Worm (Caenorhabditis elegans) whole organism, young adult: ENCODE data around the gene tag-124.
A peak's percentile ranks its signal among the peaks of the same experiment; 100 is the strongest.

Experiments
- B0261.1 ChIP-seq: sonication (generic microtip); optimal IDR thresholded peaks from 2 replicates; lab custom pipeline; 2016; ENCODE audit warnings: mild to moderate bottlenecking, missing genetic modification characterization, moderate library complexity, missing compliant biosample characterization
- B0336.3 ChIP-seq: fragments of 200-800 bp; sonication (Bioruptor generic); IDR thresholded peaks from 2 replicates; pipeline ENCODE4 v1.3.6; 2022; ENCODE audit warnings: missing genetic modification characterization, missing compliant biosample characterization
- C06A6.2 ChIP-seq: fragments of 200-800 bp; sonication (Bioruptor generic); conservative IDR thresholded peaks from 2 replicates; pipeline ENCODE4 v1.3.6; 2022; ENCODE audit warnings: missing genetic modification characterization, missing compliant biosample characterization
- C17E4.6 ChIP-seq: fragments of 200-800 bp; sonication (Bioruptor generic); IDR thresholded peaks from 2 replicates; pipeline ENCODE4 v1.3.6; 2022; ENCODE audit warnings: missing genetic modification reagents, missing genetic modification characterization, missing compliant biosample characterization
- F37B4.10 ChIP-seq: fragments of 200-800 bp; sonication (Bioruptor generic); IDR thresholded peaks from 2 replicates; pipeline ENCODE4 v1.3.6; 2022; ENCODE audit warnings: missing genetic modification characterization, missing compliant biosample characterization
- F57C9.4 ChIP-seq: sonication (generic microtip); optimal IDR thresholded peaks from 2 replicates; lab custom pipeline; 2017; ENCODE audit warnings: mild to moderate bottlenecking, missing genetic modification characterization, missing compliant biosample characterization
- K11D2.4 ChIP-seq: fragments of 200-800 bp; sonication (Bioruptor generic); IDR thresholded peaks from 2 replicates; pipeline ENCODE4 v1.3.6; 2022; ENCODE audit warnings: missing genetic modification reagents, missing genetic modification characterization, missing compliant biosample characterization
- T07F8.4 ChIP-seq: sonication (generic microtip); optimal IDR thresholded peaks from 2 replicates; lab custom pipeline; 2016; ENCODE audit warnings: mild to moderate bottlenecking, missing genetic modification characterization, moderate library complexity, missing compliant biosample characterization
- Y53G8AR.9 ChIP-seq: fragments of 200-800 bp; sonication (Bioruptor generic); conservative IDR thresholded peaks from 2 replicates; pipeline ENCODE4 v1.3.6; 2022; ENCODE audit warnings: missing genetic modification reagents, missing genetic modification characterization, missing compliant biosample characterization
- aptf-2 ChIP-seq: fragments of 200-800 bp; sonication (Bioruptor generic); conservative IDR thresholded peaks from 2 replicates; pipeline ENCODE4 v1.3.6; 2022; ENCODE audit warnings: missing genetic modification reagents, missing genetic modification characterization, missing compliant biosample characterization
- atf-7 ChIP-seq: sonication (generic microtip); optimal IDR thresholded peaks from 2 replicates; lab custom pipeline; 2017; ENCODE audit warnings: mild to moderate bottlenecking, missing genetic modification characterization, missing compliant biosample characterization
- bed-1 ChIP-seq: fragments of 200-800 bp; sonication (Bioruptor generic); IDR thresholded peaks from 2 replicates; pipeline ENCODE4 v1.3.6; 2022; ENCODE audit warnings: missing genetic modification reagents, missing genetic modification characterization, missing compliant biosample characterization
- cebp-1 ChIP-seq, 2 experiments: fragments of 200-800 bp in 1 of 2; sonication (Bioruptor generic) in 1 of 2; sonication (generic microtip) in 1 of 2; IDR thresholded peaks in 1 of 2; optimal IDR thresholded peaks in 1 of 2; 2 replicates each; pipeline versions ENCODE4 v1.3.6 to Lab custom; 2017 to 2022; ENCODE audit warnings: missing compliant biosample characterization in 2 of 2, missing genetic modification characterization in 2 of 2, mild to moderate bottlenecking in 1 of 2, missing genetic modification reagents in 1 of 2, moderate library complexity in 1 of 2
- ceh-100 ChIP-seq: fragments of 200-800 bp; sonication (Bioruptor generic); IDR thresholded peaks from 2 replicates; pipeline ENCODE4 v1.3.6; 2022; ENCODE audit warnings: missing genetic modification reagents, missing genetic modification characterization, missing compliant biosample characterization
- ceh-27 ChIP-seq: fragments of 200-800 bp; sonication (Bioruptor generic); optimal IDR thresholded peaks from 2 replicates; lab custom pipeline; 2018; ENCODE audit warnings: mild to moderate bottlenecking, missing genetic modification characterization, moderate library complexity, missing compliant biosample characterization
- ceh-79 ChIP-seq: sonication (generic microtip); optimal IDR thresholded peaks from 2 replicates; lab custom pipeline; 2017; ENCODE audit warnings: mild to moderate bottlenecking, missing genetic modification characterization, missing compliant biosample characterization
- chd-7 ChIP-seq: sonication (generic microtip); optimal IDR thresholded peaks from 2 replicates; lab custom pipeline; 2016; ENCODE audit warnings: mild to moderate bottlenecking, missing genetic modification characterization, moderate library complexity, missing compliant biosample characterization
- die-1 ChIP-seq: sonication (generic microtip); optimal IDR thresholded peaks from 2 replicates; lab custom pipeline; 2016; ENCODE audit warnings: missing genotype, mild to moderate bottlenecking, missing genetic modification characterization, missing compliant biosample characterization
- dox-1 ChIP-seq: fragments of 200-800 bp; sonication (Bioruptor generic); IDR thresholded peaks from 2 replicates; pipeline ENCODE4 v1.3.6; 2022; ENCODE audit warnings: missing genetic modification reagents, missing genetic modification characterization, missing compliant biosample characterization
- dpff-1 ChIP-seq: sonication (generic microtip); optimal IDR thresholded peaks from 2 replicates; lab custom pipeline; 2017; ENCODE audit warnings: mild to moderate bottlenecking, missing genetic modification characterization, missing compliant biosample characterization
- ets-4 ChIP-seq: fragments of 200-800 bp; sonication (Bioruptor generic); optimal IDR thresholded peaks from 2 replicates; lab custom pipeline; 2018; ENCODE audit warnings: mild to moderate bottlenecking, missing genetic modification characterization, missing compliant biosample characterization
- hlh-26 ChIP-seq: fragments of 200-800 bp; sonication (Bioruptor generic); conservative IDR thresholded peaks from 2 replicates; pipeline ENCODE4 v1.3.6; 2022; ENCODE audit warnings: missing genetic modification reagents, missing genetic modification characterization, missing compliant biosample characterization
- lin-40 ChIP-seq: sonication (generic microtip); optimal IDR thresholded peaks from 2 replicates; lab custom pipeline; 2016; ENCODE audit warnings: missing genetic modification characterization, mild to moderate bottlenecking, missing compliant biosample characterization, missing genotype, missing genetic modification reagents
- lin-54 ChIP-seq: fragments of 200-800 bp; sonication (Bioruptor generic); optimal IDR thresholded peaks from 2 replicates; lab custom pipeline; 2018; ENCODE audit warnings: mild to moderate bottlenecking, missing genetic modification characterization, missing compliant biosample characterization
- lsl-1 ChIP-seq: fragments of 200-800 bp; sonication (Bioruptor generic); optimal IDR thresholded peaks from 2 replicates; lab custom pipeline; 2018; ENCODE audit warnings: mild to moderate bottlenecking, missing genetic modification characterization, moderate library complexity, missing compliant biosample characterization
- madf-10 ChIP-seq: sonication (generic microtip); optimal IDR thresholded peaks from 2 replicates; lab custom pipeline; 2016; ENCODE audit warnings: mild to moderate bottlenecking, missing genetic modification characterization, missing compliant biosample characterization
- madf-3 ChIP-seq: fragments of 200-800 bp; sonication (Bioruptor generic); IDR thresholded peaks from 2 replicates; pipeline ENCODE4 v1.3.6; 2022; ENCODE audit warnings: missing genetic modification reagents, missing genetic modification characterization, missing compliant biosample characterization
- madf-6 ChIP-seq: fragments of 200-800 bp; sonication (Bioruptor generic); IDR thresholded peaks from 2 replicates; pipeline ENCODE4 v1.3.6; 2022; ENCODE audit warnings: missing genetic modification reagents, missing genetic modification characterization, missing compliant biosample characterization
- madf-8 ChIP-seq: fragments of 200-800 bp; sonication (Bioruptor generic); conservative IDR thresholded peaks from 2 replicates; pipeline ENCODE4 v1.3.6; 2022; ENCODE audit warnings: missing genetic modification reagents, missing genetic modification characterization, missing compliant biosample characterization
- mes-4 ChIP-seq: sonication (generic microtip); optimal IDR thresholded peaks from 2 replicates; lab custom pipeline; 2016; ENCODE audit warnings: missing genotype, missing genetic modification characterization, missing compliant biosample characterization
- mxl-1 ChIP-seq: sonication (generic microtip); optimal IDR thresholded peaks from 2 replicates; lab custom pipeline; 2016; ENCODE audit warnings: missing genetic modification characterization, missing compliant biosample characterization
- nfya-1 ChIP-seq: sonication (generic microtip); optimal IDR thresholded peaks from 2 replicates; lab custom pipeline; 2017; ENCODE audit warnings: antibody characterized with exemption, missing compliant biosample characterization, missing genetic modification characterization, borderline replicate concordance; ENCODE audit not compliant: insufficient read depth
- nfyb-1 ChIP-seq: fragments of 200-800 bp; sonication (Bioruptor generic); IDR thresholded peaks from 2 replicates; pipeline ENCODE4 v1.3.6; 2022; ENCODE audit warnings: missing genetic modification reagents, missing genetic modification characterization, missing compliant biosample characterization
- nhr-179 ChIP-seq: sonication (generic microtip); optimal IDR thresholded peaks from 2 replicates; lab custom pipeline; 2016; ENCODE audit warnings: mild to moderate bottlenecking, missing genetic modification characterization, missing compliant biosample characterization
- nhr-90 ChIP-seq: sonication (generic microtip); optimal IDR thresholded peaks from 2 replicates; lab custom pipeline; 2016; ENCODE audit warnings: missing genotype, mild to moderate bottlenecking, missing genetic modification characterization, missing compliant biosample characterization
- pbrm-1 ChIP-seq: fragments of 200-800 bp; sonication (Bioruptor generic); IDR thresholded peaks from 2 replicates; pipeline ENCODE4 v1.3.6; 2022; ENCODE audit warnings: missing genetic modification reagents, missing genetic modification characterization, missing compliant biosample characterization
- rec-8 ChIP-seq, 2 experiments: sonication (generic microtip); optimal IDR thresholded peaks; 2 replicates each; lab custom pipeline; 2016; ENCODE audit warnings: mild to moderate bottlenecking in 2 of 2, missing genetic modification characterization in 2 of 2, missing genetic modification reagents in 2 of 2, missing genotype in 2 of 2, missing biosample characterization in 1 of 2, missing compliant biosample characterization in 1 of 2, moderate library complexity in 1 of 2
- sea-2 ChIP-seq: fragments of 200-800 bp; sonication (Bioruptor generic); IDR thresholded peaks from 2 replicates; pipeline ENCODE4 v1.3.6; 2022; ENCODE audit warnings: missing genetic modification characterization, missing compliant biosample characterization
- snpc-1.3 ChIP-seq: sonication (generic microtip); optimal IDR thresholded peaks from 2 replicates; lab custom pipeline; 2017; ENCODE audit warnings: missing genetic modification characterization, mild to moderate bottlenecking, missing compliant biosample characterization, antibody characterized with exemption, moderate library complexity, missing genotype, missing genetic modification reagents; ENCODE audit not compliant: insufficient read depth
- snpc-3.4 ChIP-seq: sonication (generic microtip); optimal IDR thresholded peaks from 2 replicates; lab custom pipeline; 2017; ENCODE audit warnings: missing genetic modification characterization, mild to moderate bottlenecking, missing compliant biosample characterization, antibody characterized with exemption, moderate library complexity, missing genotype, missing genetic modification reagents
- snpc-4 ChIP-seq, 5 experiments: fragments of 150-350 bp in 1 of 5; sonication (generic microtip) in 4 of 5; optimal IDR thresholded peaks; 2 replicates each; lab custom pipeline; 2014 to 2018; ENCODE audit warnings: missing genetic modification characterization in 5 of 5, missing biosample characterization in 3 of 5, antibody characterized with exemption in 2 of 5, mild to moderate bottlenecking in 2 of 5, missing compliant biosample characterization in 2 of 5, missing genotype in 2 of 5, moderate library complexity in 2 of 5, missing genetic modification reagents in 1 of 5
- sptf-2 ChIP-seq: fragments of 200-800 bp; sonication (Bioruptor generic); optimal IDR thresholded peaks from 2 replicates; lab custom pipeline; 2018; ENCODE audit warnings: mild to moderate bottlenecking, missing genetic modification characterization, missing compliant biosample characterization
- tbx-9 ChIP-seq: sonication (generic microtip); optimal IDR thresholded peaks from 2 replicates; lab custom pipeline; 2016; ENCODE audit warnings: borderline replicate concordance, missing genetic modification characterization, inconsistent platforms, missing compliant biosample characterization
- zfh-2 ChIP-seq: fragments of 200-800 bp; sonication (Bioruptor generic); conservative IDR thresholded peaks from 2 replicates; pipeline ENCODE4 v1.3.6; 2022; ENCODE audit warnings: missing genetic modification reagents, missing genetic modification characterization, missing compliant biosample characterization
- ztf-18 ChIP-seq: sonication (generic microtip); optimal IDR thresholded peaks from 2 replicates; lab custom pipeline; 2016; ENCODE audit warnings: missing genotype, mild to moderate bottlenecking, missing genetic modification characterization, missing compliant biosample characterization
- ztf-26 ChIP-seq: sonication (generic microtip); optimal IDR thresholded peaks from 2 replicates; lab custom pipeline; 2017; ENCODE audit warnings: missing genetic modification characterization, missing compliant biosample characterization
- ztf-6 ChIP-seq: fragments of 200-800 bp; sonication (Bioruptor generic); IDR thresholded peaks from 2 replicates; pipeline ENCODE4 v1.3.6; 2022; ENCODE audit warnings: missing genetic modification reagents, missing genetic modification characterization, missing compliant biosample characterization

The tag-124 gene

DNA sequence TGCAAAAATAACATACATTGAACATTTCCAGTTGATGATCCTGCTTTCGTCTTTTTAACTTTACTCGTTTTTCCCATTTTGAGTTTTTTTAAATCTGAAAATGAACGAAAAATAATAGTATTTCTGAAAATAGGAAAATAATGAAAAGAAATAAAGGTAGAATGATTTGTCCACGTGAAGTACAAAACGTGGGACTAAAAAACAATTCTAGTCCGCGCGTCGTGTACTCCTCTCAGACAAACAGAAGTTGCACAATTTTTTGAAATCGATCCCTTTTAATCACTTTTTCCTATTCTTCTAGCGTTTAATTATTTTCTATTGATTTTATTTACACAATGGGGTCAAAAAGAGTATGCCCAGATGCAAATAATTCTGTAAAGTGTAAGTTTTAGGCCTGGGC lies at the start of gene tag-124, which contains the start of gene E02H1.1 (continued):
- TF ChIP-seq lsl-1 (GFP tag; lab: Kevin White, UChicago) (peak; percentile 27), ceh-27 (GFP tag; lab: Kevin White, UChicago) (peak; percentile 69), sea-2 (GFP tag; lab: Robert Waterston, UW) (no peak), chd-7 (tag; lab: Kevin White, UChicago) (peak; percentile 29), ztf-26 (no peak), lin-40 (peak; percentile 70), C06A6.2 (GFP tag; lab: Robert Waterston, UW) (no peak), rec-8 (tag; optimal IDR thresholded peaks at IDR 0.05; lab: Kevin White, UChicago) (peak in 1 of 2 experiments; percentile 68), nhr-179 (tag; lab: Kevin White, UChicago) (no peak), nhr-90 (no peak), sptf-2 (no peak), snpc-1.3 (tag; lab: Kevin White, UChicago) (no peak), ztf-18 (tag; lab: Kevin White, UChicago) (no peak), mes-4 (tag; lab: Kevin White, UChicago) (no peak), snpc-3.4 (tag; lab: Kevin White, UChicago) (peak; percentile 60), T07F8.4 (tag; lab: Kevin White, UChicago) (no peak), K11D2.4 (GFP tag; lab: Robert Waterston, UW) (peak; percentile 76; the same call in 1 of the 2 replicates), ceh-100 (GFP tag; lab: Robert Waterston, UW) (peak; percentile 57), zfh-2 (GFP tag; lab: Robert Waterston, UW) (no peak), C17E4.6 (GFP tag; lab: Robert Waterston, UW) (no peak), madf-10 (tag; lab: Kevin White, UChicago) (peak; percentile 32), B0261.1 (tag; lab: Kevin White, UChicago) (no peak), ets-4 (GFP tag; lab: Kevin White, UChicago) (no peak), nfyb-1 (no peak), dox-1 (GFP tag; lab: Robert Waterston, UW) (peak; percentile 37; the same call in 1 of the 2 replicates), tbx-9 (tag; lab: Kevin White, UChicago) (no peak), hlh-26 (no peak), atf-7 (tag; lab: Kevin White, UChicago) (no peak), nfya-1 (no peak), dpff-1 (tag; lab: Kevin White, UChicago) (no peak), snpc-4 (GFP tag; optimal IDR thresholded peaks at IDR 0.05; lab: Kevin White, UChicago) (no peak), snpc-4 (tag; optimal IDR thresholded peaks at IDR 0.05; lab: Kevin White, UChicago) (peak in 2 of 4 experiments; percentile 22 to 29), pbrm-1 (GFP tag; lab: Robert Waterston, UW) (no peak), cebp-1 (GFP tag; IDR thresholded peaks at IDR 0.05; lab: Robert Waterston, UW) (no peak), cebp-1 (tag; optimal IDR thresholded peaks at IDR 0.05; lab: Kevin White, UChicago) (peak; percentile 58), ceh-79 (no peak), madf-8 (GFP tag; lab: Robert Waterston, UW) (peak; percentile 29; the same call in 1 of the 2 replicates), madf-6 (GFP tag; lab: Robert Waterston, UW) (peak; percentile 70; the same call in 1 of the 2 replicates), die-1 (tag; lab: Kevin White, UChicago) (no peak), bed-1 (GFP tag; lab: Robert Waterston, UW) (no peak), Y53G8AR.9 (GFP tag; lab: Robert Waterston, UW) (no peak), mxl-1 (no peak), lin-54 (peak; percentile 35), B0336.3 (no peak), ztf-6 (GFP tag; lab: Robert Waterston, UW) (0 out of 2 replicates have a peak, but pooled peaks have one; percentile 34), F37B4.10 (no peak), F57C9.4 (tag; lab: Kevin White, UChicago) (no peak), madf-3 (0 out of 2 replicates have a peak, but pooled peaks have one; percentile 49), aptf-2 (no peak)
